1 fruit fly cellular context compared by ENCODE assay signal in genomic region chrX:16621462-16621861, dm6.
TF ChIP-seq lines count a peak whose summit lies in the region.

CG9782 (minus strand) TSS chrX:16621589.

TF ChIP-seq in whole organism, embryonic, 481 proteins besides CTCF, POLR2A, EP300 and RAD21 (continued from another document):
- peak; percentile 44 for TF ChIP-seq CG13894 (tag; optimal IDR thresholded peaks at IDR 0.05; lab: Kevin White, UChicago)
- TF ChIP-seq CG7745 (tag; optimal IDR thresholded peaks at IDR 0.05; lab: Kevin White, UChicago): no peak
- TF ChIP-seq Spps (tag; optimal IDR thresholded peaks at IDR 0.05; lab: Kevin White, UChicago): no peak
- peak; percentile 47; the same call in 1 of the 3 replicates for TF ChIP-seq Opbp (GFP tag; IDR thresholded peaks at IDR 0.05; lab: Robert Waterston, UW; ENCODE audit: partially characterized antibody)
- TF ChIP-seq cwo (GFP tag; optimal IDR thresholded peaks at IDR 0.05; lab: Kevin White, UChicago): peak; percentile 0
- TF ChIP-seq Adf1 (GFP tag; IDR thresholded peaks at IDR 0.05; lab: Robert Waterston, UW): peak; percentile 81
- TF ChIP-seq nau (GFP tag; optimal IDR thresholded peaks at IDR 0.05; lab: Kevin White, UChicago): no peak
- 0 out of 2 replicates have a peak, but pooled peaks have one; percentile 10 for TF ChIP-seq MBD-R2 (GFP tag; IDR thresholded peaks at IDR 0.05; lab: Robert Waterston, UW)
- 0 out of 2 replicates have a peak, but pooled peaks have one; percentile 16 for TF ChIP-seq unc-4 (GFP tag; IDR thresholded peaks at IDR 0.05; lab: Robert Waterston, UW; ENCODE audit: partially characterized antibody)
- TF ChIP-seq CG6272 (GFP tag; IDR thresholded peaks at IDR 0.05; lab: Robert Waterston, UW): no peak
- TF ChIP-seq ci (GFP tag; IDR thresholded peaks at IDR 0.05; lab: Robert Waterston, UW): peak; percentile 51; the same call in 2 of the 3 replicates
- TF ChIP-seq abd-A (tag; optimal IDR thresholded peaks at IDR 0.05; lab: Kevin White, UChicago): peak; percentile 19
- no peak for TF ChIP-seq CG17802 (tag; optimal IDR thresholded peaks at IDR 0.05; lab: Kevin White, UChicago)
- TF ChIP-seq dysf (GFP tag; IDR thresholded peaks at IDR 0.05; lab: Robert Waterston, UW): 0 out of 3 replicates have a peak, but pooled peaks have one; percentile 16
- no peak for TF ChIP-seq tna (GFP tag; IDR thresholded peaks at IDR 0.05; lab: Robert Waterston, UW; ENCODE audit: partially characterized antibody)
- peak; percentile 29; the same call in 1 of the 2 replicates for TF ChIP-seq CG32532 (GFP tag; IDR thresholded peaks at IDR 0.05; lab: Robert Waterston, UW)
